1 fruit fly cellular context compared by ENCODE assay signal in the genomic region with DNA sequence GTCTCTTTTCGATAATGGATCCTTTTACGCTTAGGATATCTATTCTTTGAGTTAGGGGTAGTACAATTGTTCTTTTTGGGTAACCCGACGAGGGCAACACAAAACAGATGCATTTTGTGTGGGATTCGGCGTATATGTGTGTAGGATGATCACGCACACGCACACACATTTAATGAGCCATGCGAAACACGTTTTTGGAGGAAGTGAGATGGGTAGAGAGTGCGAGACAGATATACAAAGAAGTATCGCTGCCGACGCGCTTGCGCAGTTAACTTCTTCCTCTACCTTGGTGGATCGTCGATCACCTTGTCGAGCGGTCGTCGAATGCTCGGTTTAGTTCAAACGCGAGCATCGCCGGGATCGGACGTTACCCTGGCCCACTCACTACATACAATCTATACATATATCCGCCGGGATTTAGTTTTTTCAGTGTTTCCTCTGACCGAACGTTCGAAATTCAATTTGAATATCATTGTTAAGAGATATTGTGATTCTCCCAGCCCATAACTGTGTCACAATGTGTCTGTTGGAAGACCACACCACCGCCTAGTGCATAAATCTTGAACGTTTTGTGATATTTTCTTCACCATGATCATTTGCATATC.
A peak's percentile ranks its signal among the peaks of the same experiment; 100 is the strongest.
TF ChIP-seq lines count a peak whose summit lies in the region.

No protein-coding gene starts in this region.

TF ChIP-seq in whole organism, embryonic, 481 proteins besides CTCF, POLR2A, EP300 and RAD21 (continued from another document and continues in another):
- TF ChIP-seq zfh2 (GFP tag; optimal IDR thresholded peaks at IDR 0.05; lab: Kevin White, UChicago) (no peak), Jarid2 (GFP tag; optimal IDR thresholded peaks at IDR 0.05; lab: Kevin White, UChicago) (peak; percentile 15), CG12219 (GFP tag; optimal IDR thresholded peaks at IDR 0.05; lab: Kevin White, UChicago) (no peak), Sox102F (GFP tag; optimal IDR thresholded peaks at IDR 0.05; lab: Kevin White, UChicago) (no peak), Atf-2 (GFP tag; optimal IDR thresholded peaks at IDR 0.05; lab: Kevin White, UChicago) (no peak), scrt (GFP tag; optimal IDR thresholded peaks at IDR 0.05; lab: Kevin White, UChicago) (no peak), CG11504 (tag; optimal IDR thresholded peaks at IDR 0.05; lab: Kevin White, UChicago) (no peak), Meics (GFP tag; optimal IDR thresholded peaks at IDR 0.05; lab: Kevin White, UChicago) (no peak), stwl (tag; optimal IDR thresholded peaks at IDR 0.05; lab: Kevin White, UChicago) (no peak), CG4360 (GFP tag; IDR thresholded peaks at IDR 0.05; lab: Robert Waterston, UW) (no peak), nom (GFP tag; optimal IDR thresholded peaks at IDR 0.05; lab: Kevin White, UChicago) (peak; percentile 66), zen (tag; optimal IDR thresholded peaks at IDR 0.05; lab: Kevin White, UChicago) (peak; percentile 90), Dip3 (GFP tag; optimal IDR thresholded peaks at IDR 0.05; lab: Kevin White, UChicago) (no peak), CG34224 (GFP tag; IDR thresholded peaks at IDR 0.05; lab: Robert Waterston, UW; ENCODE audit: partially characterized antibody) (no peak), Kr (GFP tag; optimal IDR thresholded peaks at IDR 0.05; lab: Kevin White, UChicago) (peak; percentile 84), CG10321 (GFP tag; IDR thresholded peaks at IDR 0.05; lab: Robert Waterston, UW) (0 out of 2 replicates have a peak, but pooled peaks have one; percentile 48), Fer3 (tag; optimal IDR thresholded peaks at IDR 0.05; lab: Kevin White, UChicago) (no peak), kni (GFP tag; optimal IDR thresholded peaks at IDR 0.05; lab: Kevin White, UChicago) (peak; percentile 90), NC2β (GFP tag; optimal IDR thresholded peaks at IDR 0.05; lab: Kevin White, UChicago) (no peak), NfI (GFP tag; optimal IDR thresholded peaks at IDR 0.05; lab: Kevin White, UChicago) (no peak), Atf3 (GFP tag; optimal IDR thresholded peaks at IDR 0.05; lab: Kevin White, UChicago) (no peak), trem (tag; optimal IDR thresholded peaks at IDR 0.05; lab: Kevin White, UChicago) (no peak), CG8765 (GFP tag; IDR thresholded peaks at IDR 0.05; lab: Robert Waterston, UW) (no peak), Hr78 (GFP tag; optimal IDR thresholded peaks at IDR 0.05; lab: Kevin White, UChicago) (no peak), vnd (GFP tag; IDR thresholded peaks at IDR 0.05; lab: Robert Waterston, UW; ENCODE audit: partially characterized antibody) (no peak), CG4424 (GFP tag; optimal IDR thresholded peaks at IDR 0.05; lab: Kevin White, UChicago) (no peak), TFAM (GFP tag; optimal IDR thresholded peaks at IDR 0.05; lab: Kevin White, UChicago) (no peak), eve (GFP tag; optimal IDR thresholded peaks at IDR 0.05; lab: Kevin White, UChicago) (no peak), prd (optimal IDR thresholded peaks at IDR 0.05; lab: Kevin White, UChicago) (no peak), prd (GFP tag; IDR thresholded peaks at IDR 0.05; lab: Robert Waterston, UW) (peak; percentile 48; the same call in 2 of the 3 replicates), CG4404 (GFP tag; IDR thresholded peaks at IDR 0.05; lab: Robert Waterston, UW) (no peak), CG4328 (GFP tag; optimal IDR thresholded peaks at IDR 0.05; lab: Kevin White, UChicago) (no peak), Doc2 (GFP tag; IDR thresholded peaks at IDR 0.05; lab: Robert Waterston, UW) (no peak), tna (GFP tag; IDR thresholded peaks at IDR 0.05; lab: Robert Waterston, UW; ENCODE audit: partially characterized antibody) (no peak), ATbp (GFP tag; optimal IDR thresholded peaks at IDR 0.05; lab: Kevin White, UChicago) (no peak), CG11398 (GFP tag; optimal IDR thresholded peaks at IDR 0.05; lab: Kevin White, UChicago) (no peak), CG8944 (GFP tag; optimal IDR thresholded peaks at IDR 0.05; lab: Kevin White, UChicago) (no peak), Hr39 (optimal IDR thresholded peaks at IDR 0.05; lab: Kevin White, UChicago) (no peak), CG8388 (GFP tag; optimal IDR thresholded peaks at IDR 0.05; lab: Kevin White, UChicago) (no peak), da (GFP tag; optimal IDR thresholded peaks at IDR 0.05; lab: Kevin White, UChicago) (no peak), CG10565 (GFP tag; optimal IDR thresholded peaks at IDR 0.05; lab: Kevin White, UChicago) (no peak), CG15479 (GFP tag; optimal IDR thresholded peaks at IDR 0.05; lab: Kevin White, UChicago) (peak; percentile 98), CG17328 (GFP tag; IDR thresholded peaks at IDR 0.05; lab: Robert Waterston, UW) (no peak), CG1603 (tag; optimal IDR thresholded peaks at IDR 0.05; lab: Kevin White, UChicago) (no peak), esg (GFP tag; conservative IDR thresholded peaks at IDR 0.05; lab: Robert Waterston, UW) (no peak), CG10274 (GFP tag; optimal IDR thresholded peaks at IDR 0.05; lab: Kevin White, UChicago) (no peak), Fer1 (GFP tag; optimal IDR thresholded peaks at IDR 0.05; lab: Kevin White, UChicago) (no peak), Drgx (GFP tag; IDR thresholded peaks at IDR 0.05; lab: Robert Waterston, UW) (no peak), CG10543 (GFP tag; optimal IDR thresholded peaks at IDR 0.05; lab: Kevin White, UChicago) (peak; percentile 1), CG5180 (GFP tag; optimal IDR thresholded peaks at IDR 0.05; lab: Kevin White, UChicago) (peak; percentile 16), Opbp (GFP tag; IDR thresholded peaks at IDR 0.05; lab: Robert Waterston, UW; ENCODE audit: partially characterized antibody) (0 out of 3 replicates have a peak, but pooled peaks have one; percentile 53), HLH4C (GFP tag; IDR thresholded peaks at IDR 0.05; lab: Robert Waterston, UW; ENCODE audit: partially characterized antibody) (no peak), vfl (GFP tag; optimal IDR thresholded peaks at IDR 0.05; lab: Kevin White, UChicago) (no peak), CG4730 (GFP tag; IDR thresholded peaks at IDR 0.05; lab: Robert Waterston, UW) (no peak), CG15073 (GFP tag; optimal IDR thresholded peaks at IDR 0.05; lab: Kevin White, UChicago) (no peak), chinmo (GFP tag; IDR thresholded peaks at IDR 0.05; lab: Robert Waterston, UW; ENCODE audit: partially characterized antibody) (0 out of 4 replicates have a peak, but pooled peaks have one; percentile 75), Hand (GFP tag; optimal IDR thresholded peaks at IDR 0.05; lab: Kevin White, UChicago) (no peak), CG4854 (GFP tag; optimal IDR thresholded peaks at IDR 0.05; lab: Kevin White, UChicago) (no peak), Eip74EF (GFP tag; optimal IDR thresholded peaks at IDR 0.05; lab: Kevin White, UChicago) (no peak), cad (GFP tag; optimal IDR thresholded peaks at IDR 0.05; lab: Kevin White, UChicago) (no peak), H2.0 (GFP tag; IDR thresholded peaks at IDR 0.05; lab: Robert Waterston, UW) (no peak), CG12299 (tag; optimal IDR thresholded peaks at IDR 0.05; lab: Kevin White, UChicago) (no peak), fd3F (GFP tag; optimal IDR thresholded peaks at IDR 0.05; lab: Kevin White, UChicago) (no peak), pzg (GFP tag; optimal IDR thresholded peaks at IDR 0.05; lab: Kevin White, UChicago) (no peak), lola (GFP tag; optimal IDR thresholded peaks at IDR 0.05; lab: Kevin White, UChicago) (no peak), crc (GFP tag; optimal IDR thresholded peaks at IDR 0.05; lab: Kevin White, UChicago) (no peak), Dad (GFP tag; optimal IDR thresholded peaks at IDR 0.05; lab: Kevin White, UChicago) (no peak), lov (optimal IDR thresholded peaks at IDR 0.05; lab: Kevin White, UChicago) (no peak), lov (GFP tag; IDR thresholded peaks at IDR 0.05; lab: Robert Waterston, UW) (0 out of 3 replicates have a peak, but pooled peaks have one; percentile 36), CG13624 (GFP tag; optimal IDR thresholded peaks at IDR 0.05; lab: Kevin White, UChicago) (no peak), chn (GFP tag; optimal IDR thresholded peaks at IDR 0.05; lab: Kevin White, UChicago) (no peak), gcm2 (GFP tag; optimal IDR thresholded peaks at IDR 0.05; lab: Kevin White, UChicago) (no peak), CG7556 (GFP tag; optimal IDR thresholded peaks at IDR 0.05; lab: Kevin White, UChicago) (no peak), sqz (GFP tag; optimal IDR thresholded peaks at IDR 0.05; lab: Kevin White, UChicago) (no peak), insv (GFP tag; optimal IDR thresholded peaks at IDR 0.05; lab: Kevin White, UChicago) (peak in 1 of 2 experiments; percentile 1), mld (GFP tag; IDR thresholded peaks at IDR 0.05; lab: Robert Waterston, UW; ENCODE audit: partially characterized antibody) (no peak), btn (GFP tag; optimal IDR thresholded peaks at IDR 0.05; lab: Kevin White, UChicago) (no peak), bbx (GFP tag; IDR thresholded peaks at IDR 0.05; lab: Robert Waterston, UW; ENCODE audit: partially characterized antibody) (peak; percentile 43; the same call in 1 of the 2 replicates), sug (tag; optimal IDR thresholded peaks at IDR 0.05; lab: Kevin White, UChicago) (no peak), CG30403 (GFP tag; optimal IDR thresholded peaks at IDR 0.05; lab: Kevin White, UChicago) (no peak), CG11456 (GFP tag; IDR thresholded peaks at IDR 0.05; lab: Robert Waterston, UW) (no peak), odd (GFP tag; optimal IDR thresholded peaks at IDR 0.05; lab: Kevin White, UChicago) (no peak), corto (GFP tag; optimal IDR thresholded peaks at IDR 0.05; lab: Kevin White, UChicago) (no peak), D19B (GFP tag; optimal IDR thresholded peaks at IDR 0.05; lab: Kevin White, UChicago) (no peak), CG17385 (GFP tag; optimal IDR thresholded peaks at IDR 0.05; lab: Kevin White, UChicago) (peak; percentile 69), nerfin-2 (GFP tag; IDR thresholded peaks at IDR 0.05; lab: Robert Waterston, UW; ENCODE audit: partially characterized antibody) (no peak), chm (GFP tag; IDR thresholded peaks at IDR 0.05; lab: Robert Waterston, UW) (peak; percentile 71; the same call in 1 of the 2 replicates), CG17359 (tag; optimal IDR thresholded peaks at IDR 0.05; lab: Kevin White, UChicago) (no peak), pb (GFP tag; optimal IDR thresholded peaks at IDR 0.05; lab: Kevin White, UChicago) (no peak), ken (GFP tag; IDR thresholded peaks at IDR 0.05; lab: Robert Waterston, UW) (no peak), CG11695 (GFP tag; IDR thresholded peaks at IDR 0.05; lab: Robert Waterston, UW) (no peak), dmrt99B (tag; optimal IDR thresholded peaks at IDR 0.05; lab: Kevin White, UChicago) (no peak), CG6813 (GFP tag; optimal IDR thresholded peaks at IDR 0.05; lab: Kevin White, UChicago) (no peak), CG2129 (GFP tag; IDR thresholded peaks at IDR 0.05; lab: Robert Waterston, UW; ENCODE audit: partially characterized antibody) (no peak), CG17612 (GFP tag; IDR thresholded peaks at IDR 0.05; lab: Robert Waterston, UW) (no peak), CG3847 (GFP tag; IDR thresholded peaks at IDR 0.05; lab: Robert Waterston, UW) (no peak), Ssrp (tag; optimal IDR thresholded peaks at IDR 0.05; lab: Kevin White, UChicago) (no peak), Ptx1 (GFP tag; IDR thresholded peaks at IDR 0.05; lab: Robert Waterston, UW) (no peak), CG3995 (GFP tag; optimal IDR thresholded peaks at IDR 0.05; lab: Kevin White, UChicago) (no peak), CG7987 (GFP tag; optimal IDR thresholded peaks at IDR 0.05; lab: Kevin White, UChicago) (no peak), cg (GFP tag; optimal IDR thresholded peaks at IDR 0.05; lab: Kevin White, UChicago) (peak; percentile 85), CG1602 (GFP tag; optimal IDR thresholded peaks at IDR 0.05; lab: Kevin White, UChicago) (no peak), CG17829 (tag; optimal IDR thresholded peaks at IDR 0.05; lab: Kevin White, UChicago) (peak; percentile 43), dimm (GFP tag; IDR thresholded peaks at IDR 0.05; lab: Robert Waterston, UW) (no peak), so (GFP tag; IDR thresholded peaks at IDR 0.05; lab: Robert Waterston, UW) (peak; percentile 44; the same call in 1 of the 3 replicates), CG6175 (GFP tag; IDR thresholded peaks at IDR 0.05; lab: Robert Waterston, UW) (no peak), Dll (GFP tag; IDR thresholded peaks at IDR 0.05; lab: Robert Waterston, UW; ENCODE audit: partially characterized antibody) (peak; percentile 28; the same call in 1 of the 4 replicates), sima (GFP tag; optimal IDR thresholded peaks at IDR 0.05; lab: Kevin White, UChicago) (no peak), gsb (GFP tag; IDR thresholded peaks at IDR 0.05; lab: Robert Waterston, UW) (no peak), CG7357 (GFP tag; IDR thresholded peaks at IDR 0.05; lab: Robert Waterston, UW) (no peak), HLH54F (GFP tag; optimal IDR thresholded peaks at IDR 0.05; lab: Kevin White, UChicago) (no peak), wdn (GFP tag; IDR thresholded peaks at IDR 0.05; lab: Robert Waterston, UW) (no peak), CG2116 (GFP tag; optimal IDR thresholded peaks at IDR 0.05; lab: Kevin White, UChicago) (no peak), eyg (GFP tag; optimal IDR thresholded peaks at IDR 0.05; lab: Kevin White, UChicago) (no peak), Neu2 (GFP tag; optimal IDR thresholded peaks at IDR 0.05; lab: Kevin White, UChicago; ENCODE audit: borderline replicate concordance) (no peak), CG3838 (GFP tag; optimal IDR thresholded peaks at IDR 0.05; lab: Kevin White, UChicago) (no peak), CG8924 (tag; optimal IDR thresholded peaks at IDR 0.05; lab: Kevin White, UChicago) (peak; percentile 42), Dek (tag; optimal IDR thresholded peaks at IDR 0.05; lab: Kevin White, UChicago) (no peak), CG1529 (GFP tag; optimal IDR thresholded peaks at IDR 0.05; lab: Kevin White, UChicago) (no peak), dati (GFP tag; IDR thresholded peaks at IDR 0.05; lab: Robert Waterston, UW) (no peak), jing (GFP tag; optimal IDR thresholded peaks at IDR 0.05; lab: Kevin White, UChicago) (no peak), Awh (GFP tag; IDR thresholded peaks at IDR 0.05; lab: Robert Waterston, UW) (peak; percentile 65; the same call in 1 of the 2 replicates), GATAe (GFP tag; conservative IDR thresholded peaks at IDR 0.05; lab: Robert Waterston, UW) (no peak), pan (optimal IDR thresholded peaks at IDR 0.05; lab: Kevin White, UChicago) (no peak), pan (GFP tag; optimal IDR thresholded peaks at IDR 0.05 in 1 of 2, IDR thresholded peaks at IDR 0.05 in 1 of 2) (no peak), CG6683 (GFP tag; optimal IDR thresholded peaks at IDR 0.05; lab: Kevin White, UChicago) (no peak), dpn (GFP tag; optimal IDR thresholded peaks at IDR 0.05; lab: Kevin White, UChicago) (no peak)
